Fruit fly (Drosophila melanogaster) whole organism, embryonic: Measurements from ENCODE around the gene CG15725.

Source experiments
- CG10321 ChIP-seq: fragments of 200-800 bp; sonication (Bioruptor generic); IDR thresholded peaks from 2 replicates; pipeline ENCODE4 v1.3.6; 2022; ENCODE audit warnings: missing biosample characterization, missing genetic modification characterization
- CG10431 ChIP-seq: fragments of 200-800 bp; sonication (Bioruptor generic); optimal IDR thresholded peaks from 3 replicates; lab custom pipeline; 2018; ENCODE audit warnings: missing biosample characterization, mild to moderate bottlenecking, missing genetic modification characterization
- CG10462 ChIP-seq: fragments of 200-800 bp; sonication (Bioruptor generic); optimal IDR thresholded peaks from 2 replicates; lab custom pipeline; 2016; ENCODE audit warnings: missing biosample characterization, missing genetic modification characterization
- CG10543 ChIP-seq: fragments of 200-800 bp; sonication (Bioruptor generic); optimal IDR thresholded peaks from 3 replicates; lab custom pipeline; 2017; ENCODE audit warnings: missing biosample characterization, mild to moderate bottlenecking, missing genetic modification characterization, moderate library complexity
- CG10654 ChIP-seq: fragments of 200-800 bp; sonication (Bioruptor generic); optimal IDR thresholded peaks from 2 replicates; lab custom pipeline; 2016; ENCODE audit warnings: missing biosample characterization, missing genetic modification characterization
- CG12071 ChIP-seq: fragments of 200-800 bp; sonication (Bioruptor generic); optimal IDR thresholded peaks from 3 replicates; lab custom pipeline; 2018; ENCODE audit warnings: missing biosample characterization, mild to moderate bottlenecking, missing genetic modification characterization
- CG12391 ChIP-seq: fragments of 200-800 bp; sonication (Bioruptor generic); optimal IDR thresholded peaks from 3 replicates; lab custom pipeline; 2018; ENCODE audit warnings: missing biosample characterization, mild to moderate bottlenecking, missing genetic modification characterization, moderate library complexity
- CG15011 ChIP-seq: fragments of 200-800 bp; sonication (Bioruptor generic); optimal IDR thresholded peaks from 3 replicates; lab custom pipeline; 2018; ENCODE audit warnings: missing biosample characterization, mild to moderate bottlenecking, missing genetic modification characterization
- CG1603 ChIP-seq: fragments of 200-800 bp; sonication (Bioruptor generic); optimal IDR thresholded peaks from 2 replicates; lab custom pipeline; 2019; ENCODE audit warnings: missing biosample characterization, mild to moderate bottlenecking, missing genetic modification characterization, moderate library complexity
- CG1647 ChIP-seq: fragments of 200-800 bp; sonication (Bioruptor generic); optimal IDR thresholded peaks from 3 replicates; lab custom pipeline; 2016; ENCODE audit warnings: missing biosample characterization, missing genetic modification characterization
- CG16779 ChIP-seq: fragments of 200-800 bp; sonication (Bioruptor generic); IDR thresholded peaks from 2 replicates; pipeline ENCODE4 v1.3.6; 2022; ENCODE audit warnings: missing biosample characterization, missing genetic modification characterization
- CG17568 ChIP-seq: fragments of 200-800 bp; sonication (Bioruptor generic); optimal IDR thresholded peaks from 2 replicates; lab custom pipeline; 2018; ENCODE audit warnings: missing biosample characterization, mild to moderate bottlenecking, missing genetic modification characterization, moderate library complexity
- CG31441 ChIP-seq: fragments of 200-800 bp; sonication (Bioruptor generic); IDR thresholded peaks from 2 replicates; pipeline ENCODE4 v1.3.6; 2022; ENCODE audit warnings: missing biosample characterization, missing genetic modification characterization
- CG32767 ChIP-seq: fragments of 200-800 bp; sonication (Bioruptor generic); IDR thresholded peaks from 2 replicates; pipeline ENCODE4 v1.3.6; 2022; ENCODE audit warnings: missing biosample characterization, missing genetic modification characterization
- CG34376 ChIP-seq: fragments of 200-800 bp; sonication (Bioruptor generic); optimal IDR thresholded peaks from 2 replicates; lab custom pipeline; 2018; ENCODE audit warnings: missing biosample characterization, mild to moderate bottlenecking, missing genetic modification characterization
- CG3726 ChIP-seq: fragments of 200-800 bp; sonication (Bioruptor generic); IDR thresholded peaks from 3 replicates; pipeline ENCODE4, ENCODE4 v1.3.6; 2022; ENCODE audit warnings: missing biosample characterization, missing genetic modification characterization
- CG4360 ChIP-seq: fragments of 200-800 bp; sonication (Bioruptor generic); IDR thresholded peaks from 2 replicates; pipeline ENCODE4 v1.3.6; 2022; ENCODE audit warnings: missing biosample characterization, missing genetic modification characterization
- CG6791 ChIP-seq: fragments of 200-800 bp; sonication (Bioruptor generic); IDR thresholded peaks from 3 replicates; pipeline ENCODE4 v1.3.6; 2022; ENCODE audit warnings: missing biosample characterization, missing genetic modification characterization; ENCODE audit not compliant: partially characterized antibody
- CG6813 ChIP-seq: fragments of 200-800 bp; sonication (Bioruptor generic); optimal IDR thresholded peaks from 2 replicates; lab custom pipeline; 2017; ENCODE audit warnings: missing biosample characterization, missing genetic modification characterization, mild to moderate bottlenecking, moderate library complexity, missing genetic modification reagents
- CG8290 ChIP-seq, 3 experiments: fragments of 200-800 bp; sonication (Bioruptor generic); optimal IDR thresholded peaks; 2 replicates each; lab custom pipeline; 2016 to 2019; ENCODE audit warnings: missing biosample characterization in 3 of 3, missing genetic modification characterization in 3 of 3, mild to moderate bottlenecking in 2 of 3, moderate library complexity in 1 of 3
- CG9797 ChIP-seq: fragments of 200-800 bp; sonication (Bioruptor generic); optimal IDR thresholded peaks from 3 replicates; lab custom pipeline; 2018; ENCODE audit warnings: missing biosample characterization, mild to moderate bottlenecking, missing genetic modification characterization
- Dbx ChIP-seq: fragments of 200-800 bp; sonication (Bioruptor generic); IDR thresholded peaks from 3 replicates; pipeline ENCODE4 v1.3.6; 2022; ENCODE audit warnings: missing biosample characterization, missing genetic modification characterization
- HLHmδ ChIP-seq: fragments of 200-800 bp; sonication (Bioruptor generic); optimal IDR thresholded peaks from 2 replicates; lab custom pipeline; 2018; ENCODE audit warnings: missing biosample characterization, mild to moderate bottlenecking, missing genetic modification characterization, moderate library complexity
- HmgZ ChIP-seq: fragments of 200-800 bp; sonication (Bioruptor generic); optimal IDR thresholded peaks from 2 replicates; lab custom pipeline; 2018; ENCODE audit warnings: missing biosample characterization, mild to moderate bottlenecking, missing genetic modification characterization
- Hr39 ChIP-seq: fragments of >200 bp; optimal IDR thresholded peaks from 2 replicates; lab custom pipeline; 2017
- Hsf ChIP-seq: fragments of 200-800 bp; sonication (Bioruptor generic); optimal IDR thresholded peaks from 3 replicates; lab custom pipeline; 2016; ENCODE audit warnings: missing biosample characterization, missing genetic modification characterization
- Med ChIP-seq: fragments of 200-800 bp; sonication (Bioruptor generic); peaks from one replicate; lab custom pipeline; 2016; ENCODE audit warnings: missing biosample characterization, missing genetic modification characterization, mild to moderate bottlenecking, inconsistent platforms, moderate library complexity
- Mrtf ChIP-seq: fragments of 200-800 bp; sonication (Bioruptor generic); IDR thresholded peaks from 3 replicates; pipeline ENCODE4 v1.3.6; 2022; ENCODE audit warnings: missing biosample characterization, missing genetic modification characterization
- ato ChIP-seq: fragments of 200-800 bp; sonication (Bioruptor generic); IDR thresholded peaks from 2 replicates; pipeline ENCODE4 v1.3.6; 2022; ENCODE audit warnings: missing biosample characterization, missing genetic modification characterization; ENCODE audit not compliant: partially characterized antibody
- ci ChIP-seq: fragments of 200-800 bp; sonication (Bioruptor generic); IDR thresholded peaks from 3 replicates; pipeline ENCODE4 v1.3.6; 2022; ENCODE audit warnings: missing biosample characterization, missing genetic modification characterization
- corto ChIP-seq: fragments of 200-800 bp; sonication (Bioruptor generic); optimal IDR thresholded peaks from 2 replicates; lab custom pipeline; 2016; ENCODE audit warnings: missing biosample characterization, mild to moderate bottlenecking, missing genetic modification characterization, moderate library complexity
- dm ChIP-seq: fragments of 200-800 bp; sonication (Bioruptor generic); optimal IDR thresholded peaks from 3 replicates; lab custom pipeline; 2016; ENCODE audit warnings: missing biosample characterization, missing genetic modification characterization
- en ChIP-seq: fragments of 200-800 bp; sonication (Bioruptor generic); optimal IDR thresholded peaks from 2 replicates; lab custom pipeline; 2016; ENCODE audit warnings: missing biosample characterization, missing genetic modification characterization
- gfzf ChIP-seq: fragments of 200-800 bp; sonication (Bioruptor generic); optimal IDR thresholded peaks from 2 replicates; lab custom pipeline; 2016; ENCODE audit warnings: missing biosample characterization, mild to moderate bottlenecking, missing genetic modification characterization, moderate library complexity
- klu ChIP-seq: fragments of 200-800 bp; sonication (Bioruptor generic); IDR thresholded peaks from 2 replicates; pipeline ENCODE4 v1.3.6; 2022; ENCODE audit warnings: missing biosample characterization, missing genetic modification characterization
- kni ChIP-seq: fragments of 200-800 bp; sonication (Bioruptor generic); optimal IDR thresholded peaks from 3 replicates; lab custom pipeline; 2017; ENCODE audit warnings: mild to moderate bottlenecking, missing biosample characterization, missing genetic modification reagents, missing genetic modification characterization
- lov ChIP-seq, 2 experiments: fragments of 200-800 bp in 1 of 2; fragments of >200 bp in 1 of 2; sonication (Bioruptor generic) in 1 of 2; IDR thresholded peaks in 1 of 2; optimal IDR thresholded peaks in 1 of 2; 2 replicates in 1 of 2; 3 replicates in 1 of 2; pipeline versions ENCODE4 v1.3.6 to Lab custom; 2017 to 2022; ENCODE audit warnings: missing biosample characterization in 1 of 2, missing genetic modification characterization in 1 of 2
- luna ChIP-seq: fragments of 200-800 bp; sonication (Bioruptor generic); optimal IDR thresholded peaks from 2 replicates; lab custom pipeline; 2016; ENCODE audit warnings: missing biosample characterization, missing genetic modification characterization
- nerfin-1 ChIP-seq: fragments of 200-800 bp; sonication (Bioruptor generic); optimal IDR thresholded peaks from 3 replicates; lab custom pipeline; 2019; ENCODE audit warnings: missing biosample characterization, mild to moderate bottlenecking, missing genetic modification characterization, moderate library complexity
- pnt ChIP-seq: fragments of 200-800 bp; sonication (Bioruptor generic); optimal IDR thresholded peaks from 3 replicates; lab custom pipeline; 2016; ENCODE audit warnings: missing biosample characterization, missing genetic modification characterization
- pros ChIP-seq: fragments of 200-800 bp; sonication (Bioruptor generic); optimal IDR thresholded peaks from 3 replicates; lab custom pipeline; 2019; ENCODE audit warnings: missing biosample characterization, mild to moderate bottlenecking, missing genetic modification characterization, moderate library complexity
- repo ChIP-seq: fragments of 200-800 bp; sonication (Bioruptor generic); optimal IDR thresholded peaks from 2 replicates; lab custom pipeline; 2016; ENCODE audit warnings: missing biosample characterization, missing genetic modification characterization
- sc ChIP-seq, 3 experiments: fragments of >200 bp in 2 of 3; fragments of 200-800 bp in 1 of 3; sonication (Bioruptor generic) in 1 of 3; optimal IDR thresholded peaks; 2 replicates in 2 of 3; 3 replicates in 1 of 3; lab custom pipeline; 2017; ENCODE audit warnings: mild to moderate bottlenecking in 1 of 3, missing biosample characterization in 1 of 3, missing genetic modification characterization in 1 of 3, missing genetic modification reagents in 1 of 3
- sens ChIP-seq: fragments of 200-800 bp; sonication (Bioruptor generic); peaks from one replicate; lab custom pipeline; 2016; ENCODE audit warnings: missing biosample characterization, missing genetic modification characterization
- stwl ChIP-seq: fragments of 200-800 bp; sonication (Bioruptor generic); optimal IDR thresholded peaks from 3 replicates; lab custom pipeline; 2018; ENCODE audit warnings: missing biosample characterization, mild to moderate bottlenecking, missing genetic modification characterization, moderate library complexity
- toy ChIP-seq: fragments of 200-800 bp; sonication (Bioruptor generic); IDR thresholded peaks from 2 replicates; pipeline ENCODE4 v1.3.6; 2022; ENCODE audit warnings: missing biosample characterization, missing genetic modification characterization
- twi ChIP-seq: fragments of 200-800 bp; optimal IDR thresholded peaks from 2 replicates; lab custom pipeline; 2019; ENCODE audit warnings: missing biosample characterization, mild to moderate bottlenecking, missing genetic modification characterization, moderate library complexity

The CG15725 gene

dm6 chrX:12667008-12667407 is 38.6 kb upstream of the CG15725 start (continued):
- TF ChIP-seq CG10462 (no peak), HLHmδ (no peak), CG10321 (GFP tag; lab: Robert Waterston, UW) (no peak), ato (GFP tag; lab: Robert Waterston, UW) (no peak), CG12071 (GFP tag; lab: Kevin White, UChicago) (peak; percentile 38), nerfin-1 (tag; lab: Kevin White, UChicago) (no peak)

dm6 chrX:12667600-12668250 is 37.9 kb upstream of the CG15725 start:
- no peak for TF ChIP-seq repo (GFP tag; lab: Kevin White, UChicago)
- no peak for TF ChIP-seq CG12391
- TF ChIP-seq CG10462: no peak
- no peak for TF ChIP-seq CG6813 (GFP tag; lab: Kevin White, UChicago)
- no peak for TF ChIP-seq CG10431 (GFP tag; lab: Kevin White, UChicago)
- TF ChIP-seq CG10543 (GFP tag; lab: Kevin White, UChicago): peak; percentile 46
- peak; percentile 8 for TF ChIP-seq CG34376 (GFP tag; lab: Kevin White, UChicago)
- TF ChIP-seq HmgZ (tag; lab: Kevin White, UChicago): peak; percentile 3
- TF ChIP-seq twi (tag; lab: Kevin White, UChicago): peak; percentile 65
- peak; percentile 22; the same call in 1 of the 3 replicates for TF ChIP-seq Dbx (GFP tag; lab: Robert Waterston, UW)
- TF ChIP-seq Mrtf (GFP tag; lab: Robert Waterston, UW): no peak
- TF ChIP-seq CG6791 (GFP tag; lab: Robert Waterston, UW): peak; percentile 45; the same call in 1 of the 3 replicates
- TF ChIP-seq sc (optimal IDR thresholded peaks at IDR 0.05; lab: Kevin White, UChicago): no peak
- TF ChIP-seq sc (GFP tag; optimal IDR thresholded peaks at IDR 0.05; lab: Kevin White, UChicago): no peak
- peak; percentile 29 for TF ChIP-seq pros (GFP tag; lab: Kevin White, UChicago)
- no peak for TF ChIP-seq klu (GFP tag; lab: Robert Waterston, UW)
- no peak for TF ChIP-seq CG10654 (GFP tag; lab: Kevin White, UChicago)
- TF ChIP-seq dm (GFP tag; lab: Kevin White, UChicago): peak; percentile 30
- TF ChIP-seq CG8290 (GFP tag; optimal IDR thresholded peaks at IDR 0.05; lab: Kevin White, UChicago): peak; percentile 2
- peak in 1 of 2 experiments; percentile 11 for TF ChIP-seq CG8290 (tag; optimal IDR thresholded peaks at IDR 0.05; lab: Kevin White, UChicago)
- no peak for TF ChIP-seq CG3726 (GFP tag; lab: Robert Waterston, UW)
- TF ChIP-seq sens (GFP tag; lab: Kevin White, UChicago): peak; percentile 68
- TF ChIP-seq corto: no peak
- peak; percentile 9 for TF ChIP-seq CG1603 (tag; lab: Kevin White, UChicago)
- TF ChIP-seq ci (GFP tag; lab: Robert Waterston, UW): 0 out of 3 replicates have a peak, but pooled peaks have one; percentile 9
- TF ChIP-seq Med (GFP tag; lab: Kevin White, UChicago): peak; percentile 57
- no peak for TF ChIP-seq lov (optimal IDR thresholded peaks at IDR 0.05; lab: Kevin White, UChicago)
- TF ChIP-seq lov (GFP tag; IDR thresholded peaks at IDR 0.05; lab: Robert Waterston, UW): no peak
- 0 out of 2 replicates have a peak, but pooled peaks have one; percentile 24 for TF ChIP-seq CG4360 (GFP tag; lab: Robert Waterston, UW)
- no peak for TF ChIP-seq CG31441 (GFP tag; lab: Robert Waterston, UW)
- no peak for TF ChIP-seq toy (GFP tag; lab: Robert Waterston, UW)
- TF ChIP-seq CG17568 (GFP tag; lab: Kevin White, UChicago): no peak
- TF ChIP-seq kni (GFP tag; lab: Kevin White, UChicago): peak; percentile 19
- no peak for TF ChIP-seq pnt (GFP tag; lab: Kevin White, UChicago)
- no peak for TF ChIP-seq CG1647 (GFP tag; lab: Kevin White, UChicago)
- no peak for TF ChIP-seq Hr39 (lab: Kevin White, UChicago)
- TF ChIP-seq en: no peak
- peak; percentile 61 for TF ChIP-seq stwl (tag; lab: Kevin White, UChicago)
- TF ChIP-seq CG15011 (GFP tag; lab: Kevin White, UChicago): no peak
- TF ChIP-seq luna: no peak
- TF ChIP-seq CG32767: no peak
- no peak for TF ChIP-seq Hsf (GFP tag; lab: Kevin White, UChicago)
- TF ChIP-seq gfzf: peak; percentile 48
- peak; percentile 5 for TF ChIP-seq CG9797 (GFP tag; lab: Kevin White, UChicago)
- TF ChIP-seq CG16779: no peak
